Worm (Caenorhabditis elegans) whole organism, mixed stage, embryonic: Measurements from ENCODE around the gene fbxa-141.

ENCODE experiments used
- nhr-76 ChIP-seq: sonication (generic microtip); optimal IDR thresholded peaks from 2 replicates; lab custom pipeline; 2017; ENCODE audit warnings: missing biosample characterization, missing genetic modification characterization
- snpc-4 ChIP-seq: fragments of 150-350 bp; optimal IDR thresholded peaks from 2 replicates; lab custom pipeline; 2014; ENCODE audit warnings: missing biosample characterization, missing genetic modification characterization
- unc-62 ChIP-seq: fragments of 150-350 bp; optimal IDR thresholded peaks from 2 replicates; lab custom pipeline; 2014; ENCODE audit warnings: missing biosample characterization, missing genetic modification reagents, missing genetic modification characterization
- ztf-11 ChIP-seq: fragments of 150-350 bp; optimal IDR thresholded peaks from 2 replicates; lab custom pipeline; 2014; ENCODE audit warnings: missing biosample characterization, missing genetic modification characterization

- TF ChIP-seq unc-62 (GFP tag; lab: Kevin White, UChicago), result no peak
- TF ChIP-seq ztf-11 (tag; lab: Kevin White, UChicago), result no peak
- TF ChIP-seq snpc-4 (tag; lab: Kevin White, UChicago), result no peak
- TF ChIP-seq nhr-76, result no peak
Observed at ce11 chrX:14481637-14482036, 31.1 kb downstream of the fbxa-141 start.
